Worm (Caenorhabditis elegans) whole organism, young adult: ENCODE data around the gene sir-2.3.
A peak's percentile ranks its signal among the peaks of the same experiment; 100 is the strongest.

ENCODE experiments used
- B0035.1 ChIP-seq: sonication (generic microtip); optimal IDR thresholded peaks from 2 replicates; lab custom pipeline; 2016; ENCODE audit warnings: missing genetic modification characterization, mild to moderate bottlenecking, missing compliant biosample characterization, missing genotype, missing genetic modification reagents
- B0336.3 ChIP-seq: fragments of 200-800 bp; sonication (Bioruptor generic); IDR thresholded peaks from 2 replicates; pipeline ENCODE4 v1.3.6; 2022; ENCODE audit warnings: missing genetic modification characterization, missing compliant biosample characterization
- C17E4.6 ChIP-seq: fragments of 200-800 bp; sonication (Bioruptor generic); IDR thresholded peaks from 2 replicates; pipeline ENCODE4 v1.3.6; 2022; ENCODE audit warnings: missing genetic modification reagents, missing genetic modification characterization, missing compliant biosample characterization
- F49E8.2 ChIP-seq: sonication (generic microtip); optimal IDR thresholded peaks from 3 replicates; lab custom pipeline; 2017; ENCODE audit warnings: missing genetic modification characterization, mild to moderate bottlenecking, missing compliant biosample characterization, antibody characterized with exemption, moderate library complexity; ENCODE audit not compliant: insufficient read depth
- F52B5.7 ChIP-seq: sonication (generic microtip); optimal IDR thresholded peaks from 2 replicates; lab custom pipeline; 2016; ENCODE audit warnings: mild to moderate bottlenecking, missing genetic modification characterization, missing compliant biosample characterization
- F55B11.4 ChIP-seq: sonication (generic microtip); optimal IDR thresholded peaks from 2 replicates; lab custom pipeline; 2016; ENCODE audit warnings: missing compliant biosample characterization, missing genetic modification characterization, borderline replicate concordance; ENCODE audit not compliant: insufficient read depth
- F57C9.4 ChIP-seq: sonication (generic microtip); optimal IDR thresholded peaks from 2 replicates; lab custom pipeline; 2017; ENCODE audit warnings: mild to moderate bottlenecking, missing genetic modification characterization, missing compliant biosample characterization
- T26A5.8 ChIP-seq: sonication (generic microtip); optimal IDR thresholded peaks from 2 replicates; lab custom pipeline; 2016; ENCODE audit warnings: missing genetic modification characterization, missing compliant biosample characterization
- Y53G8AR.9 ChIP-seq: fragments of 200-800 bp; sonication (Bioruptor generic); conservative IDR thresholded peaks from 2 replicates; pipeline ENCODE4 v1.3.6; 2022; ENCODE audit warnings: missing genetic modification reagents, missing genetic modification characterization, missing compliant biosample characterization
- Y56A3A.18 ChIP-seq: fragments of 200-800 bp; sonication (Bioruptor generic); IDR thresholded peaks from 2 replicates; pipeline ENCODE4 v1.3.6; 2022; ENCODE audit warnings: missing genetic modification reagents, missing genetic modification characterization, missing compliant biosample characterization
- Y67H2A.10 ChIP-seq: fragments of 200-800 bp; sonication (Bioruptor generic); conservative IDR thresholded peaks from 2 replicates; pipeline ENCODE4 v1.3.6; 2022; ENCODE audit warnings: missing genetic modification reagents, missing genetic modification characterization, missing compliant biosample characterization
- Y79H2A.3 ChIP-seq: fragments of 200-800 bp; sonication (Bioruptor generic); conservative IDR thresholded peaks from 2 replicates; pipeline ENCODE4 v1.3.6; 2022; ENCODE audit warnings: missing genetic modification reagents, missing genetic modification characterization, missing compliant biosample characterization
- Y95B8A.8 ChIP-seq: fragments of 200-800 bp; sonication (Bioruptor generic); IDR thresholded peaks from 2 replicates; pipeline ENCODE4 v1.3.6; 2022; ENCODE audit warnings: missing genetic modification reagents, missing genetic modification characterization, missing compliant biosample characterization
- akir-1 ChIP-seq: fragments of 200-800 bp; sonication (Bioruptor generic); optimal IDR thresholded peaks from 2 replicates; lab custom pipeline; 2018; ENCODE audit warnings: mild to moderate bottlenecking, missing genetic modification characterization, moderate library complexity, missing compliant biosample characterization
- athp-1 ChIP-seq: sonication (generic microtip); optimal IDR thresholded peaks from 2 replicates; lab custom pipeline; 2017; ENCODE audit warnings: mild to moderate bottlenecking, missing genetic modification characterization, missing compliant biosample characterization
- bed-1 ChIP-seq: fragments of 200-800 bp; sonication (Bioruptor generic); IDR thresholded peaks from 2 replicates; pipeline ENCODE4 v1.3.6; 2022; ENCODE audit warnings: missing genetic modification reagents, missing genetic modification characterization, missing compliant biosample characterization
- ccch-3 ChIP-seq: fragments of 200-800 bp; sonication (Bioruptor generic); optimal IDR thresholded peaks from 2 replicates; lab custom pipeline; 2018; ENCODE audit warnings: mild to moderate bottlenecking, missing genetic modification characterization, missing compliant biosample characterization
- ceh-100 ChIP-seq: fragments of 200-800 bp; sonication (Bioruptor generic); IDR thresholded peaks from 2 replicates; pipeline ENCODE4 v1.3.6; 2022; ENCODE audit warnings: missing genetic modification reagents, missing genetic modification characterization, missing compliant biosample characterization
- ceh-27 ChIP-seq: fragments of 200-800 bp; sonication (Bioruptor generic); optimal IDR thresholded peaks from 2 replicates; lab custom pipeline; 2018; ENCODE audit warnings: mild to moderate bottlenecking, missing genetic modification characterization, moderate library complexity, missing compliant biosample characterization
- ceh-58 ChIP-seq: fragments of 200-800 bp; sonication (Bioruptor generic); IDR thresholded peaks from 2 replicates; pipeline ENCODE4 v1.3.6; 2022; ENCODE audit warnings: missing genetic modification characterization, missing compliant biosample characterization
- ceh-91 ChIP-seq: fragments of 200-800 bp; sonication (Bioruptor generic); IDR thresholded peaks from 2 replicates; pipeline ENCODE4 v1.3.6; 2022; ENCODE audit warnings: missing genetic modification reagents, missing genetic modification characterization, missing compliant biosample characterization
- die-1 ChIP-seq: sonication (generic microtip); optimal IDR thresholded peaks from 2 replicates; lab custom pipeline; 2016; ENCODE audit warnings: missing genotype, mild to moderate bottlenecking, missing genetic modification characterization, missing compliant biosample characterization
- dox-1 ChIP-seq: fragments of 200-800 bp; sonication (Bioruptor generic); IDR thresholded peaks from 2 replicates; pipeline ENCODE4 v1.3.6; 2022; ENCODE audit warnings: missing genetic modification reagents, missing genetic modification characterization, missing compliant biosample characterization
- egl-18 ChIP-seq: fragments of 200-800 bp; sonication (Bioruptor generic); IDR thresholded peaks from 2 replicates; pipeline ENCODE4 v1.3.6; 2022; ENCODE audit warnings: missing genetic modification reagents, missing genetic modification characterization, missing compliant biosample characterization
- ets-4 ChIP-seq: fragments of 200-800 bp; sonication (Bioruptor generic); optimal IDR thresholded peaks from 2 replicates; lab custom pipeline; 2018; ENCODE audit warnings: mild to moderate bottlenecking, missing genetic modification characterization, missing compliant biosample characterization
- fkh-3 ChIP-seq: sonication (generic microtip); optimal IDR thresholded peaks from 2 replicates; lab custom pipeline; 2016; ENCODE audit warnings: mild to moderate bottlenecking, missing genetic modification characterization, missing compliant biosample characterization
- gei-17 ChIP-seq: fragments of 200-800 bp; sonication (Bioruptor generic); optimal IDR thresholded peaks from 2 replicates; lab custom pipeline; 2018; ENCODE audit warnings: mild to moderate bottlenecking, missing genetic modification characterization, missing compliant biosample characterization
- him-1 ChIP-seq: sonication (generic microtip); optimal IDR thresholded peaks from 2 replicates; lab custom pipeline; 2016; ENCODE audit warnings: missing genotype, missing genetic modification reagents, missing genetic modification characterization, missing compliant biosample characterization
- hmg-1.2 ChIP-seq: fragments of 200-800 bp; sonication (Bioruptor generic); IDR thresholded peaks from 2 replicates; pipeline ENCODE4 v1.3.6; 2022; ENCODE audit warnings: missing genetic modification reagents, missing genetic modification characterization, missing compliant biosample characterization
- hsf-1 ChIP-seq: fragments of 200-800 bp; sonication (Bioruptor generic); IDR thresholded peaks from 2 replicates; pipeline ENCODE4 v1.3.6; 2022; ENCODE audit warnings: missing genetic modification reagents, missing genetic modification characterization, missing compliant biosample characterization
- lin-35 ChIP-seq, 3 experiments: fragments of 150-350 bp in 2 of 3; sonication (generic microtip) in 1 of 3; optimal IDR thresholded peaks; 2 replicates each; lab custom pipeline; 2014 to 2018; ENCODE audit warnings: missing biosample characterization in 3 of 3, missing genetic modification characterization in 3 of 3, missing genetic modification reagents in 3 of 3
- lin-40 ChIP-seq: sonication (generic microtip); optimal IDR thresholded peaks from 2 replicates; lab custom pipeline; 2016; ENCODE audit warnings: missing genetic modification characterization, mild to moderate bottlenecking, missing compliant biosample characterization, missing genotype, missing genetic modification reagents
- lsl-1 ChIP-seq: fragments of 200-800 bp; sonication (Bioruptor generic); optimal IDR thresholded peaks from 2 replicates; lab custom pipeline; 2018; ENCODE audit warnings: mild to moderate bottlenecking, missing genetic modification characterization, moderate library complexity, missing compliant biosample characterization
- lsy-27 ChIP-seq: sonication (generic microtip); optimal IDR thresholded peaks from 2 replicates; lab custom pipeline; 2017; ENCODE audit warnings: missing genetic modification characterization, mild to moderate bottlenecking, missing compliant biosample characterization, antibody characterized with exemption, missing genotype, borderline replicate concordance; ENCODE audit not compliant: insufficient read depth
- mxl-1 ChIP-seq: sonication (generic microtip); optimal IDR thresholded peaks from 2 replicates; lab custom pipeline; 2016; ENCODE audit warnings: missing genetic modification characterization, missing compliant biosample characterization
- nfya-1 ChIP-seq: sonication (generic microtip); optimal IDR thresholded peaks from 2 replicates; lab custom pipeline; 2017; ENCODE audit warnings: antibody characterized with exemption, missing compliant biosample characterization, missing genetic modification characterization, borderline replicate concordance; ENCODE audit not compliant: insufficient read depth
- nfya-2 ChIP-seq: fragments of 200-800 bp; sonication (Bioruptor generic); IDR thresholded peaks from 2 replicates; pipeline ENCODE4 v1.3.6; 2022; ENCODE audit warnings: missing genetic modification reagents, missing genetic modification characterization, missing compliant biosample characterization
- nhr-120 ChIP-seq: fragments of 200-800 bp; sonication (Bioruptor generic); IDR thresholded peaks from 2 replicates; pipeline ENCODE4 v1.3.6; 2022; ENCODE audit warnings: missing genetic modification characterization, missing compliant biosample characterization
- nhr-80 ChIP-seq: sonication (generic microtip); optimal IDR thresholded peaks from 2 replicates; lab custom pipeline; 2016; ENCODE audit warnings: missing genetic modification characterization, missing compliant biosample characterization
- repo-1 ChIP-seq: sonication (generic microtip); optimal IDR thresholded peaks from 2 replicates; lab custom pipeline; 2017; ENCODE audit warnings: mild to moderate bottlenecking, missing genetic modification characterization, missing compliant biosample characterization
- rpc-1 ChIP-seq, 2 experiments: fragments of 150-350 bp in 1 of 2; sonication (generic microtip) in 1 of 2; optimal IDR thresholded peaks; 2 replicates each; lab custom pipeline; 2014 to 2018; ENCODE audit warnings: missing biosample characterization in 1 of 2, missing genetic modification characterization in 1 of 2, missing genetic modification reagents in 1 of 2, missing genotype in 1 of 2
- snpc-1.3 ChIP-seq: sonication (generic microtip); optimal IDR thresholded peaks from 2 replicates; lab custom pipeline; 2017; ENCODE audit warnings: missing genetic modification characterization, mild to moderate bottlenecking, missing compliant biosample characterization, antibody characterized with exemption, moderate library complexity, missing genotype, missing genetic modification reagents; ENCODE audit not compliant: insufficient read depth
- sptf-2 ChIP-seq: fragments of 200-800 bp; sonication (Bioruptor generic); optimal IDR thresholded peaks from 2 replicates; lab custom pipeline; 2018; ENCODE audit warnings: mild to moderate bottlenecking, missing genetic modification characterization, missing compliant biosample characterization
- tbp1 ChIP-seq: fragments of 200-800 bp; sonication (Bioruptor generic); optimal IDR thresholded peaks from 2 replicates; lab custom pipeline; 2018; ENCODE audit warnings: mild to moderate bottlenecking, missing genetic modification characterization, missing compliant biosample characterization
- unc-62 ChIP-seq: fragments of 150-350 bp; optimal IDR thresholded peaks from 2 replicates; lab custom pipeline; 2014; ENCODE audit warnings: missing biosample characterization, missing genetic modification reagents, missing genetic modification characterization
- ztf-18 ChIP-seq: sonication (generic microtip); optimal IDR thresholded peaks from 2 replicates; lab custom pipeline; 2016; ENCODE audit warnings: missing genotype, mild to moderate bottlenecking, missing genetic modification characterization, missing compliant biosample characterization
- ztf-25 ChIP-seq: fragments of 200-800 bp; sonication (Bioruptor generic); IDR thresholded peaks from 2 replicates; pipeline ENCODE4 v1.3.6; 2022; ENCODE audit warnings: missing genetic modification reagents, missing genetic modification characterization, missing compliant biosample characterization
- ztf-26 ChIP-seq: sonication (generic microtip); optimal IDR thresholded peaks from 2 replicates; lab custom pipeline; 2017; ENCODE audit warnings: missing genetic modification characterization, missing compliant biosample characterization
- ztf-3 ChIP-seq: fragments of 200-800 bp; sonication (Bioruptor generic); optimal IDR thresholded peaks from 2 replicates; lab custom pipeline; 2018; ENCODE audit warnings: mild to moderate bottlenecking, missing genetic modification characterization, missing compliant biosample characterization

sir-2.3 gene

DNA sequence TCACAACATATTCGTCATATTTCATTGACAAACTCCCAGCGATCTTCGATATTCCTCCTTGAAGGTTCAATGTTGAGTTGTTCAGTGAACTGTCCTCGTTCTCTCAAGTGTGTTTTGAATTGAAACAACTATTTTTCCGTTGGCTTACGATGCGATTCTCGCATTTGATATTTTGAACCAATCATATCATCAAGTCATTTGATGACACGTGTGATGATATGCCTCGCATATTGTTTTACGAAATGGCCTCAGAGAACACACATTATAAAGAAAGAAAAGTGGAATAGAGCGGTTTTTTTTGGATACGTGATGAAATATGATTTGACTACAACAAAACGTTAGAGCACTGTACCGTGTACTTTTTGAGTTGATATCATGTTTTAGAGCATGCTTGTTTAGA, 16.9 kb downstream of the sir-2.3 start (continued):
- TF ChIP-seq F55B11.4 (tag; lab: Kevin White, UChicago) = no peak
- TF ChIP-seq ccch-3 = no peak
- TF ChIP-seq ztf-26 (tag; lab: Kevin White, UChicago) = peak; percentile 78
- peak; percentile 4 for TF ChIP-seq tbp1
- no peak for TF ChIP-seq ztf-18 (tag; lab: Kevin White, UChicago)
- no peak for TF ChIP-seq F49E8.2 (tag; lab: Kevin White, UChicago)
- TF ChIP-seq egl-18 (GFP tag; lab: Robert Waterston, UW) = no peak
- TF ChIP-seq Y53G8AR.9 = no peak
- no peak for TF ChIP-seq Y95B8A.8
- no peak for TF ChIP-seq fkh-3 (tag; lab: Kevin White, UChicago)
- TF ChIP-seq ceh-100 = no peak
- TF ChIP-seq unc-62 (GFP tag; lab: Kevin White, UChicago) = peak; percentile 23
- TF ChIP-seq nhr-120 (GFP tag; lab: Robert Waterston, UW) = no peak
- TF ChIP-seq gei-17 = no peak
- TF ChIP-seq B0035.1 = no peak
- no peak for TF ChIP-seq hmg-1.2 (GFP tag; lab: Robert Waterston, UW)
- no peak for TF ChIP-seq rpc-1 (optimal IDR thresholded peaks at IDR 0.05; lab: Kevin White, UChicago)
- TF ChIP-seq rpc-1 (tag; optimal IDR thresholded peaks at IDR 0.05; lab: Kevin White, UChicago) = no peak
- no peak for TF ChIP-seq ceh-91 (GFP tag; lab: Robert Waterston, UW)
- TF ChIP-seq snpc-1.3 (tag; lab: Kevin White, UChicago) = no peak
- no peak for TF ChIP-seq Y79H2A.3 (GFP tag; lab: Robert Waterston, UW)
- TF ChIP-seq lin-35 (GFP tag; optimal IDR thresholded peaks at IDR 0.05; lab: Kevin White, UChicago) = peak in 1 of 3 experiments; percentile 4
- no peak for TF ChIP-seq ceh-27 (GFP tag; lab: Kevin White, UChicago)
- TF ChIP-seq lsl-1 (GFP tag; lab: Kevin White, UChicago) = no peak
- TF ChIP-seq C17E4.6 (GFP tag; lab: Robert Waterston, UW) = no peak
- TF ChIP-seq F52B5.7 (tag; lab: Kevin White, UChicago) = no peak
- TF ChIP-seq B0336.3 (GFP tag; lab: Robert Waterston, UW) = no peak
- no peak for TF ChIP-seq ceh-58 (GFP tag; lab: Robert Waterston, UW)
- peak; percentile 41 for TF ChIP-seq nhr-80 (tag; lab: Kevin White, UChicago)
- no peak for TF ChIP-seq hsf-1 (GFP tag; lab: Robert Waterston, UW)
- no peak for TF ChIP-seq repo-1 (tag; lab: Kevin White, UChicago)
- TF ChIP-seq bed-1 (GFP tag; lab: Robert Waterston, UW) = no peak
- no peak for TF ChIP-seq dox-1
- TF ChIP-seq him-1 (tag; lab: Kevin White, UChicago) = no peak
- TF ChIP-seq T26A5.8 = no peak
- no peak for TF ChIP-seq mxl-1 (tag; lab: Kevin White, UChicago)
- no peak for TF ChIP-seq ets-4 (GFP tag; lab: Kevin White, UChicago)
- TF ChIP-seq lin-40 (tag; lab: Kevin White, UChicago) = peak; percentile 63
- no peak for TF ChIP-seq nfya-1
- no peak for TF ChIP-seq die-1 (tag; lab: Kevin White, UChicago)
- TF ChIP-seq Y56A3A.18 (GFP tag; lab: Robert Waterston, UW) = no peak
- TF ChIP-seq Y67H2A.10 (GFP tag; lab: Robert Waterston, UW) = no peak
- TF ChIP-seq F57C9.4 = no peak
- no peak for TF ChIP-seq ztf-25 (GFP tag; lab: Robert Waterston, UW)
- TF ChIP-seq sptf-2 (GFP tag; lab: Kevin White, UChicago) = no peak
- TF ChIP-seq lsy-27 (tag; lab: Kevin White, UChicago) = no peak
- no peak for TF ChIP-seq nfya-2 (GFP tag; lab: Robert Waterston, UW)
- no peak for TF ChIP-seq akir-1 (GFP tag; lab: Kevin White, UChicago)
- no peak for TF ChIP-seq athp-1 (tag; lab: Kevin White, UChicago)
- TF ChIP-seq ztf-3 = no peak
